Worm (Caenorhabditis elegans) whole organism, early embryonic: ENCODE measurements around the gene cnt-1.

Experiments
- B0310.2 ChIP-seq: sonication (generic microtip); optimal IDR thresholded peaks from 2 replicates; lab custom pipeline; 2016; ENCODE audit warnings: mild to moderate bottlenecking, missing genetic modification characterization, missing compliant biosample characterization
- F13C5.2 ChIP-seq: sonication (generic microtip); optimal IDR thresholded peaks from 2 replicates; lab custom pipeline; 2017; ENCODE audit warnings: mild to moderate bottlenecking, missing genetic modification characterization, inconsistent platforms, missing compliant biosample characterization
- aly-1 ChIP-seq: sonication (generic microtip); optimal IDR thresholded peaks from 2 replicates; lab custom pipeline; 2016; ENCODE audit warnings: missing genetic modification characterization, missing compliant biosample characterization
- ama-1 ChIP-seq: fragments of 150-350 bp; optimal IDR thresholded peaks from 2 replicates; lab custom pipeline; 2014
- ceh-13 ChIP-seq: fragments of 200-800 bp; sonication (Bioruptor generic); optimal IDR thresholded peaks from 2 replicates; lab custom pipeline; 2018; ENCODE audit warnings: mild to moderate bottlenecking, missing genetic modification characterization, missing compliant biosample characterization
- ceh-36 ChIP-seq: sonication (generic microtip); optimal IDR thresholded peaks from 2 replicates; lab custom pipeline; 2016; ENCODE audit warnings: missing genetic modification characterization, inconsistent platforms, missing compliant biosample characterization
- ets-7 ChIP-seq: sonication (generic microtip); optimal IDR thresholded peaks from 2 replicates; lab custom pipeline; 2016; ENCODE audit warnings: missing genotype, missing genetic modification characterization, missing compliant biosample characterization
- flt-1 ChIP-seq: fragments of 200-800 bp; sonication (Bioruptor generic); IDR thresholded peaks from 2 replicates; pipeline ENCODE4 v1.3.6; 2022; ENCODE audit warnings: missing genetic modification characterization, missing compliant biosample characterization
- hmbx-1 ChIP-seq: sonication (generic microtip); optimal IDR thresholded peaks from 2 replicates; lab custom pipeline; 2016; ENCODE audit warnings: mild to moderate bottlenecking, missing genetic modification characterization, missing compliant biosample characterization
- hmg-4 ChIP-seq: fragments of 200-800 bp; sonication (Bioruptor generic); optimal IDR thresholded peaks from 2 replicates; lab custom pipeline; 2018; ENCODE audit warnings: mild to moderate bottlenecking, missing genetic modification characterization, missing compliant biosample characterization
- hnd-1 ChIP-seq: sonication (generic microtip); optimal IDR thresholded peaks from 2 replicates; lab custom pipeline; 2016; ENCODE audit warnings: missing genetic modification characterization, missing compliant biosample characterization
- pes-1 ChIP-seq: fragments of 200-800 bp; sonication (Bioruptor generic); IDR thresholded peaks from 2 replicates; pipeline ENCODE4 v1.3.6; 2022; ENCODE audit warnings: missing genetic modification reagents, missing genetic modification characterization, missing compliant biosample characterization
- scrt-1 ChIP-seq: fragments of 200-800 bp; sonication (Bioruptor generic); IDR thresholded peaks from 2 replicates; pipeline ENCODE4 v1.3.6; 2022; ENCODE audit warnings: missing genetic modification characterization, missing compliant biosample characterization
- sea-1 ChIP-seq: fragments of 200-800 bp; sonication (Bioruptor generic); conservative IDR thresholded peaks from 2 replicates; pipeline ENCODE4 v1.3.6; 2022; ENCODE audit warnings: missing genetic modification characterization, missing compliant biosample characterization
- tbx-11 ChIP-seq: fragments of 200-800 bp; sonication (Bioruptor generic); IDR thresholded peaks from 2 replicates; pipeline ENCODE4 v1.3.6; 2022; ENCODE audit warnings: missing genetic modification characterization, missing compliant biosample characterization
- tbx-37 ChIP-seq: fragments of 200-800 bp; sonication (Bioruptor generic); conservative IDR thresholded peaks from 2 replicates; pipeline ENCODE4 v1.3.6; 2022; ENCODE audit warnings: missing genetic modification reagents, missing genetic modification characterization, missing compliant biosample characterization
- tra-4 ChIP-seq: sonication (generic microtip); optimal IDR thresholded peaks from 2 replicates; lab custom pipeline; 2017; ENCODE audit warnings: missing genetic modification characterization, missing compliant biosample characterization

The cnt-1 gene

ce11 chrII:12055408-12056140, 33.1 kb downstream of the cnt-1 start:
- no peak for TF ChIP-seq scrt-1 (GFP tag; lab: Robert Waterston, UW)
- no peak for TF ChIP-seq flt-1
- TF ChIP-seq pes-1 (GFP tag; lab: Robert Waterston, UW), result no peak
- TF ChIP-seq ama-1 (lab: Kevin White, UChicago), result no peak
- TF ChIP-seq ceh-13 (GFP tag; lab: Kevin White, UChicago), result no peak
- TF ChIP-seq aly-1 (tag; lab: Kevin White, UChicago), result no peak
- no peak for TF ChIP-seq hnd-1 (tag; lab: Kevin White, UChicago)
- no peak for TF ChIP-seq tra-4
- TF ChIP-seq tbx-37 (GFP tag; lab: Robert Waterston, UW), result no peak
- TF ChIP-seq F13C5.2 (tag; lab: Kevin White, UChicago), result no peak
- no peak for TF ChIP-seq tbx-11 (GFP tag; lab: Robert Waterston, UW)

- TF ChIP-seq flt-1 (no peak), hmg-4 (GFP tag; lab: Kevin White, UChicago) (no peak), ceh-36 (no peak), aly-1 (tag; lab: Kevin White, UChicago) (no peak), ets-7 (tag; lab: Kevin White, UChicago) (no peak), tbx-37 (GFP tag; lab: Robert Waterston, UW) (no peak), hmbx-1 (tag; lab: Kevin White, UChicago) (no peak), scrt-1 (GFP tag; lab: Robert Waterston, UW) (no peak), B0310.2 (tag; lab: Kevin White, UChicago) (no peak), tbx-11 (GFP tag; lab: Robert Waterston, UW) (no peak), ama-1 (lab: Kevin White, UChicago) (no peak), ceh-13 (GFP tag; lab: Kevin White, UChicago) (no peak), pes-1 (GFP tag; lab: Robert Waterston, UW) (no peak), sea-1 (GFP tag; lab: Robert Waterston, UW) (no peak)
Observed at ce11 chrII:12054558-12054957, 34.1 kb downstream of the cnt-1 start.

- TF ChIP-seq B0310.2 (tag; lab: Kevin White, UChicago), result no peak
- no peak for TF ChIP-seq ama-1 (lab: Kevin White, UChicago)
- TF ChIP-seq flt-1, result no peak
- no peak for TF ChIP-seq tbx-11 (GFP tag; lab: Robert Waterston, UW)
- TF ChIP-seq hmbx-1 (tag; lab: Kevin White, UChicago), result no peak
- no peak for TF ChIP-seq hmg-4 (GFP tag; lab: Kevin White, UChicago)
- no peak for TF ChIP-seq ceh-36
- TF ChIP-seq tra-4, result no peak
- no peak for TF ChIP-seq hnd-1 (tag; lab: Kevin White, UChicago)
- no peak for TF ChIP-seq F13C5.2 (tag; lab: Kevin White, UChicago)
- no peak for TF ChIP-seq tbx-37 (GFP tag; lab: Robert Waterston, UW)
- no peak for TF ChIP-seq aly-1 (tag; lab: Kevin White, UChicago)
- no peak for TF ChIP-seq ets-7 (tag; lab: Kevin White, UChicago)
- TF ChIP-seq sea-1 (GFP tag; lab: Robert Waterston, UW), result no peak
- TF ChIP-seq pes-1 (GFP tag; lab: Robert Waterston, UW), result no peak
- TF ChIP-seq scrt-1 (GFP tag; lab: Robert Waterston, UW), result no peak
- TF ChIP-seq ceh-13 (GFP tag; lab: Kevin White, UChicago), result no peak
Observed at ce11 chrII:12054150-12054549, 34.5 kb downstream of the cnt-1 start.

- TF ChIP-seq B0310.2 (tag; lab: Kevin White, UChicago), result no peak
- no peak for TF ChIP-seq hnd-1 (tag; lab: Kevin White, UChicago)
- no peak for TF ChIP-seq ceh-36
- TF ChIP-seq hmg-4 (GFP tag; lab: Kevin White, UChicago), result no peak
- TF ChIP-seq hmbx-1 (tag; lab: Kevin White, UChicago), result no peak
- no peak for TF ChIP-seq scrt-1 (GFP tag; lab: Robert Waterston, UW)
- no peak for TF ChIP-seq tbx-11 (GFP tag; lab: Robert Waterston, UW)
- no peak for TF ChIP-seq sea-1 (GFP tag; lab: Robert Waterston, UW)
- no peak for TF ChIP-seq F13C5.2 (tag; lab: Kevin White, UChicago)
- no peak for TF ChIP-seq ama-1 (lab: Kevin White, UChicago)
- TF ChIP-seq pes-1 (GFP tag; lab: Robert Waterston, UW), result no peak
- no peak for TF ChIP-seq tbx-37 (GFP tag; lab: Robert Waterston, UW)
- no peak for TF ChIP-seq flt-1
- no peak for TF ChIP-seq aly-1 (tag; lab: Kevin White, UChicago)
Observed at ce11 chrII:12053486-12053885, 35.2 kb downstream of the cnt-1 start.

DNA sequence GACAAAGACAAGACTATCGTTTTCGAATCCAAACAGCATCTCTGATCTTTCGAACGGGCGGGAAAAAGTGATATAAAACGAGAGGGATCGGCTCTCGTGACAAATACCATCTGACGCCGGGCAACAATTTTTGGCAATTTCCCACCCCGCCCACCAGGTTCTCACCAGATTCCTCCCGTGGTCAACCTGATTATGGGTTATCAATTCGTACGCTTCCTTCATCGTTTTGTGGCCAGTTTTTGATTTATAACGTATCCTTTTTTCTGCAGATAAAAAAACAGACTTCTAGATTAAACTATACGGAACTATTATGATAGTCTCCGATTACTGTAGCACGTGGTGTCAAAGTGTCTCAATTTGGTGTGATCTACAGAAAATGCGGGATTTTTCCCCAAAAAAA, 35.7 kb downstream of the cnt-1 start:
- TF ChIP-seq tra-4 (no peak), hmg-4 (GFP tag; lab: Kevin White, UChicago) (no peak), ceh-36 (no peak), ets-7 (tag; lab: Kevin White, UChicago) (no peak), hnd-1 (tag; lab: Kevin White, UChicago) (no peak)

DNA sequence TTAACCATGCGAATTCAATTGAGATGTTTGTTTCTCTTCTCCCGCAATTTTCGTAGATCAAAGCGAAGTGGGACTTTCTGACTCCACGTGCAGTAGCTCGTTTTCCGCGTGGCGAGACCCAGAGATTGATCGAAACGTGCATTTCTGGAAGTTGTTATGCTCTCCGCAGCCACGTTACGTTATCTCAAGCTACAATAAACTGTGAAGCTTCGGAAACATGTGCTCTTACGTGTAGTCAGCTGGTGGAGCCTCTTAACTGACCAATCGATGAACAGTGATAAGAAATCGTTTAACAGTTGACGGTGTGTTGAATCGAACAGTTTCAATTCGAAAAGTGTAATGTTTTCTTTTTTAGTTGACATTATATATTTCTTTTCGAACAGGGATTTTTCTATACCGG, 36.5 kb downstream of the cnt-1 start:
- TF ChIP-seq sea-1 (GFP tag; lab: Robert Waterston, UW), result no peak
- no peak for TF ChIP-seq ets-7 (tag; lab: Kevin White, UChicago)
- no peak for TF ChIP-seq scrt-1 (GFP tag; lab: Robert Waterston, UW)
- TF ChIP-seq hmbx-1 (tag; lab: Kevin White, UChicago), result no peak
- no peak for TF ChIP-seq tbx-37 (GFP tag; lab: Robert Waterston, UW)
- TF ChIP-seq tbx-11 (GFP tag; lab: Robert Waterston, UW), result no peak
- TF ChIP-seq hnd-1 (tag; lab: Kevin White, UChicago), result no peak
- no peak for TF ChIP-seq pes-1 (GFP tag; lab: Robert Waterston, UW)
- no peak for TF ChIP-seq ceh-13 (GFP tag; lab: Kevin White, UChicago)
- no peak for TF ChIP-seq aly-1 (tag; lab: Kevin White, UChicago)
- TF ChIP-seq hmg-4 (GFP tag; lab: Kevin White, UChicago), result no peak
- TF ChIP-seq tra-4, result no peak
- TF ChIP-seq F13C5.2 (tag; lab: Kevin White, UChicago), result no peak
- no peak for TF ChIP-seq B0310.2 (tag; lab: Kevin White, UChicago)
- no peak for TF ChIP-seq ama-1 (lab: Kevin White, UChicago)
- TF ChIP-seq ceh-36, result no peak
- TF ChIP-seq flt-1, result no peak
